Worm (Caenorhabditis elegans) whole organism, young adult: ENCODE results near the gene C05E11.3.

Source experiments
- attf-3 ChIP-seq: fragments of 200-800 bp; sonication (Bioruptor generic); conservative IDR thresholded peaks from 2 replicates; pipeline ENCODE4 v1.3.6; 2022; ENCODE audit warnings: missing genetic modification reagents, missing genetic modification characterization, missing compliant biosample characterization
- attf-5 ChIP-seq: fragments of 200-800 bp; sonication (Bioruptor generic); optimal IDR thresholded peaks from 2 replicates; lab custom pipeline; 2018; ENCODE audit warnings: mild to moderate bottlenecking, missing genetic modification characterization, missing compliant biosample characterization
- ceh-79 ChIP-seq: sonication (generic microtip); optimal IDR thresholded peaks from 2 replicates; lab custom pipeline; 2017; ENCODE audit warnings: mild to moderate bottlenecking, missing genetic modification characterization, missing compliant biosample characterization
- lir-1 ChIP-seq: fragments of 200-800 bp; sonication (Bioruptor generic); conservative IDR thresholded peaks from 2 replicates; pipeline ENCODE4 v1.3.6; 2022; ENCODE audit warnings: missing genetic modification reagents, missing genetic modification characterization, missing compliant biosample characterization

- TF ChIP-seq attf-5 (GFP tag; lab: Kevin White, UChicago), result no peak
- TF ChIP-seq ceh-79, result no peak
- TF ChIP-seq lir-1 (GFP tag; lab: Robert Waterston, UW), result no peak
- TF ChIP-seq attf-3 (GFP tag; lab: Robert Waterston, UW), result no peak
Observed at ce11 chrX:4597419-4597818, 19.4 kb downstream of the C05E11.3 start.
